Worm (Caenorhabditis elegans) whole organism, late embryonic: Measurements from ENCODE around the gene C37E2.10.

Experiments
- C08G9.2 ChIP-seq: sonication (generic microtip); optimal IDR thresholded peaks from 2 replicates; lab custom pipeline; 2016; ENCODE audit warnings: mild to moderate bottlenecking, missing genetic modification characterization, moderate library complexity, missing compliant biosample characterization
- K02D7.2 ChIP-seq: sonication (generic microtip); optimal IDR thresholded peaks from 2 replicates; lab custom pipeline; 2017; ENCODE audit warnings: mild to moderate bottlenecking, missing genetic modification characterization, missing compliant biosample characterization
- K09A11.1 ChIP-seq: sonication (generic microtip); optimal IDR thresholded peaks from 2 replicates; lab custom pipeline; 2017; ENCODE audit warnings: antibody characterized with exemption, mild to moderate bottlenecking, missing genetic modification characterization, missing compliant biosample characterization; ENCODE audit not compliant: insufficient read depth
- T23F11.4 ChIP-seq: fragments of 200-800 bp; sonication (Bioruptor generic); optimal IDR thresholded peaks from 2 replicates; lab custom pipeline; 2018; ENCODE audit warnings: mild to moderate bottlenecking, missing genetic modification characterization, missing compliant biosample characterization
- Y22D7AL.16 ChIP-seq: sonication (generic microtip); optimal IDR thresholded peaks from 2 replicates; lab custom pipeline; 2016; ENCODE audit warnings: missing genetic modification characterization, missing compliant biosample characterization
- ceh-14 ChIP-seq: sonication (generic microtip); optimal IDR thresholded peaks from 2 replicates; lab custom pipeline; 2016; ENCODE audit warnings: missing genotype, missing genetic modification characterization, missing compliant biosample characterization
- ceh-18 ChIP-seq: sonication (generic microtip); optimal IDR thresholded peaks from 2 replicates; lab custom pipeline; 2016; ENCODE audit warnings: missing genetic modification characterization, missing compliant biosample characterization
- ceh-19 ChIP-seq: fragments of 200-800 bp; sonication (Bioruptor generic); optimal IDR thresholded peaks from 2 replicates; lab custom pipeline; 2018; ENCODE audit warnings: mild to moderate bottlenecking, missing genetic modification characterization, missing compliant biosample characterization
- ceh-2 ChIP-seq: sonication (generic microtip); optimal IDR thresholded peaks from 2 replicates; lab custom pipeline; 2016; ENCODE audit warnings: missing genotype, missing genetic modification characterization, missing compliant biosample characterization
- ceh-22 ChIP-seq: sonication (generic microtip); optimal IDR thresholded peaks from 2 replicates; lab custom pipeline; 2017; ENCODE audit warnings: missing biosample characterization, missing genetic modification characterization
- ceh-24 ChIP-seq: sonication (generic microtip); optimal IDR thresholded peaks from 2 replicates; lab custom pipeline; 2016; ENCODE audit warnings: mild to moderate bottlenecking, missing genetic modification characterization, missing compliant biosample characterization
- ceh-30 ChIP-seq: fragments of 150-350 bp; optimal IDR thresholded peaks from 2 replicates; lab custom pipeline; 2014; ENCODE audit warnings: missing biosample characterization, missing genetic modification characterization
- ceh-31 ChIP-seq: sonication (generic microtip); optimal IDR thresholded peaks from 2 replicates; lab custom pipeline; 2016; ENCODE audit warnings: missing genetic modification characterization, missing compliant biosample characterization
- ceh-34 ChIP-seq: sonication (generic microtip); optimal IDR thresholded peaks from 2 replicates; lab custom pipeline; 2016; ENCODE audit warnings: mild to moderate bottlenecking, missing genetic modification characterization, missing compliant biosample characterization
- ceh-48 ChIP-seq: sonication (generic microtip); optimal IDR thresholded peaks from 2 replicates; lab custom pipeline; 2016; ENCODE audit warnings: missing genetic modification characterization, inconsistent platforms, missing compliant biosample characterization
- ceh-6 ChIP-seq: fragments of 200-800 bp; sonication (Bioruptor generic); optimal IDR thresholded peaks from 2 replicates; lab custom pipeline; 2018; ENCODE audit warnings: mild to moderate bottlenecking, missing genetic modification characterization, missing compliant biosample characterization
- ceh-9 ChIP-seq: sonication (generic microtip); optimal IDR thresholded peaks from 2 replicates; lab custom pipeline; 2016; ENCODE audit warnings: mild to moderate bottlenecking, missing genetic modification characterization, inconsistent platforms, missing compliant biosample characterization
- dve-1 ChIP-seq: sonication (generic microtip); optimal IDR thresholded peaks from 2 replicates; lab custom pipeline; 2017; ENCODE audit warnings: antibody characterized with exemption, mild to moderate bottlenecking, missing genetic modification characterization, missing compliant biosample characterization
- elt-4 ChIP-seq: sonication (generic microtip); optimal IDR thresholded peaks from 2 replicates; lab custom pipeline; 2016; ENCODE audit warnings: missing genetic modification characterization, missing compliant biosample characterization
- fax-1 ChIP-seq: sonication (generic microtip); optimal IDR thresholded peaks from 2 replicates; lab custom pipeline; 2016; ENCODE audit warnings: missing genotype, missing genetic modification characterization, missing compliant biosample characterization
- fkh-10 ChIP-seq: fragments of 150-350 bp; optimal IDR thresholded peaks from 2 replicates; lab custom pipeline; 2014; ENCODE audit warnings: missing biosample characterization, missing genetic modification reagents, missing genetic modification characterization
- fkh-6 ChIP-seq: sonication (generic microtip); optimal IDR thresholded peaks from 2 replicates; lab custom pipeline; 2016; ENCODE audit warnings: missing genetic modification characterization, missing compliant biosample characterization
- gmeb-2 ChIP-seq: sonication (generic microtip); optimal IDR thresholded peaks from 2 replicates; lab custom pipeline; 2016; ENCODE audit warnings: missing genetic modification characterization, inconsistent platforms, missing compliant biosample characterization
- hlh-30 ChIP-seq: sonication (generic microtip); optimal IDR thresholded peaks from 2 replicates; lab custom pipeline; 2017; ENCODE audit warnings: antibody characterized with exemption, missing genetic modification characterization, missing compliant biosample characterization; ENCODE audit not compliant: insufficient read depth
- hlh-6 ChIP-seq: sonication (generic microtip); optimal IDR thresholded peaks from 2 replicates; lab custom pipeline; 2016; ENCODE audit warnings: missing genotype, missing genetic modification characterization, missing compliant biosample characterization
- lim-6 ChIP-seq: sonication (generic microtip); optimal IDR thresholded peaks from 2 replicates; lab custom pipeline; 2016; ENCODE audit warnings: missing genetic modification characterization, missing compliant biosample characterization
- lin-11 ChIP-seq: fragments of 200-800 bp; sonication (Bioruptor generic); optimal IDR thresholded peaks from 2 replicates; lab custom pipeline; 2018; ENCODE audit warnings: mild to moderate bottlenecking, missing genetic modification characterization, missing compliant biosample characterization
- madf-2 ChIP-seq: sonication (generic microtip); optimal IDR thresholded peaks from 2 replicates; lab custom pipeline; 2017; ENCODE audit warnings: missing genetic modification characterization, missing compliant biosample characterization
- nfya-1 ChIP-seq: sonication (generic microtip); optimal IDR thresholded peaks from 2 replicates; lab custom pipeline; 2017; ENCODE audit warnings: missing genetic modification characterization, mild to moderate bottlenecking, missing compliant biosample characterization, antibody characterized with exemption, moderate library complexity
- npax-4 ChIP-seq: sonication (generic microtip); optimal IDR thresholded peaks from 2 replicates; lab custom pipeline; 2016; ENCODE audit warnings: missing genetic modification characterization, missing compliant biosample characterization
- odd-2 ChIP-seq: sonication (generic microtip); optimal IDR thresholded peaks from 2 replicates; lab custom pipeline; 2017; ENCODE audit warnings: antibody characterized with exemption, mild to moderate bottlenecking, missing genetic modification characterization, missing compliant biosample characterization
- pag-3 ChIP-seq: sonication (generic microtip); optimal IDR thresholded peaks from 2 replicates; lab custom pipeline; 2016; ENCODE audit warnings: missing compliant biosample characterization, missing genetic modification characterization, borderline replicate concordance
- pat-9 ChIP-seq: fragments of 200-800 bp; sonication (Bioruptor generic); optimal IDR thresholded peaks from 2 replicates; lab custom pipeline; 2018; ENCODE audit warnings: mild to moderate bottlenecking, missing genetic modification characterization, moderate library complexity, missing compliant biosample characterization
- pha-4 ChIP-seq: fragments of 150-350 bp; optimal IDR thresholded peaks from 2 replicates; lab custom pipeline; 2018; ENCODE audit warnings: missing biosample characterization, missing genetic modification reagents, missing genetic modification characterization
- ref-2 ChIP-seq: sonication (generic microtip); optimal IDR thresholded peaks from 2 replicates; lab custom pipeline; 2016; ENCODE audit warnings: missing genetic modification characterization, missing compliant biosample characterization
- sdc-2 ChIP-seq: sonication (generic microtip); optimal IDR thresholded peaks from 2 replicates; lab custom pipeline; 2016; ENCODE audit warnings: missing genotype, missing genetic modification characterization, missing compliant biosample characterization
- tbx-2 ChIP-seq: sonication (generic microtip); optimal IDR thresholded peaks from 2 replicates; lab custom pipeline; 2016; ENCODE audit warnings: missing genetic modification characterization, missing compliant biosample characterization
- ttx-3 ChIP-seq: sonication (generic microtip); optimal IDR thresholded peaks from 2 replicates; lab custom pipeline; 2016; ENCODE audit warnings: missing genetic modification reagents, missing genetic modification characterization, missing compliant biosample characterization
- zip-5 ChIP-seq: sonication (generic microtip); optimal IDR thresholded peaks from 2 replicates; lab custom pipeline; 2016; ENCODE audit warnings: missing genetic modification characterization, missing compliant biosample characterization
- ztf-16 ChIP-seq: sonication (generic microtip); optimal IDR thresholded peaks from 2 replicates; lab custom pipeline; 2017; ENCODE audit warnings: missing genetic modification characterization, missing compliant biosample characterization

Gene C37E2.10

DNA sequence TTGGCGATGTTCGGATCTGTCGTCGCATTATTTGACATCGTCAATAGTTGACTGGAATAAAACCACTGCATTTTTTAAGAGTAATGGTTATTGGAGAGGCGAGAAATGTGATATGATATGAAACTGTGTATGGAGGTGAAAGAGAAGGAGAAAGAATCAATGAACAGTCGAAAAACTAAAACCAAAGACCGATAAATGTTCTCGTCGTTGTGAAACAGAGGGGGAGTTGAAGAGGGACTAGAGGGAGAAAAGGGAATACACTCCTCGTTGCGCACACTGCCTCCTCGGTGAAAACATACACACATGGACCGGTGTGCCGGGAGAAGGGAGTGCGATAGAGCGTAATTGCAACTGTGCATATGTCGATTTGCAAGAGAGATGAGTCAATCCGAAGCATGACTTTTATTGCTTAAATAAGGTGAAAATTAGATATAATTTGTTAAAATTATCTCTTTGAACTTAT, 9.2 kb upstream of the C37E2.10 start, which contains the start of gene sym-4 (continued):
- TF ChIP-seq fkh-6 (tag; lab: Kevin White, UChicago): no peak
- TF ChIP-seq ceh-6: peak; percentile 35
- TF ChIP-seq hlh-6 (tag; lab: Kevin White, UChicago): no peak

DNA sequence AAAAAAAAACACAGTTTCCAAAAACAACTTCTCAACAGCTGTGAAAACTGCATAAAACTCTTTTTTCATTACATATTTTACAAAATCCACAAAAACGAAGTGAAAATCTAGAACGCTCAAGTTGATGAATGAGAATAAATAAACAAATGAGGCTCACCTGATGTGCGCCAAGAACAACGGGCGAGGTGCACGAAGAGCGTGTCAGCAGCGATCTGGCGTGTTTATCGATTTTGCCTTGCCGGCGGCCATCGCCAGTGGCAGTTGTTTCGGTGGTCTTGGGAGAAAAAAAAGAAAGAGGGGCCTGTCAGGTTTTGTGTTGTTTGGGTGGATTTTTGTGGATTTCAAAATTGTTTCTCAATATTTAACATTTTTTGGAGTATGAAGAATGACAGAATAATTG, 4.9 kb upstream of the C37E2.10 start, which contains the start of gene idhb-1:
idhb-1 (minus strand) TSS at position 214 of the 400 bp plus-strand sequence.
- peak; percentile 54 for TF ChIP-seq sdc-2
- peak; percentile 46 for TF ChIP-seq ceh-18 (tag; lab: Kevin White, UChicago)
- TF ChIP-seq K02D7.2: no peak
- no peak for TF ChIP-seq zip-5 (tag; lab: Kevin White, UChicago)
- peak; percentile 67 for TF ChIP-seq nfya-1 (tag; lab: Kevin White, UChicago)
- peak; percentile 83 for TF ChIP-seq ceh-48 (tag; lab: Kevin White, UChicago)
- no peak for TF ChIP-seq lin-11 (tag; lab: Kevin White, UChicago)
- TF ChIP-seq ceh-34 (tag; lab: Kevin White, UChicago): peak; percentile 39
- no peak for TF ChIP-seq pag-3 (tag; lab: Kevin White, UChicago)
- peak; percentile 39 for TF ChIP-seq dve-1
- TF ChIP-seq pat-9 (tag; lab: Kevin White, UChicago): no peak
- peak; percentile 50 for TF ChIP-seq ceh-31 (tag; lab: Kevin White, UChicago)
- no peak for TF ChIP-seq ttx-3 (tag; lab: Kevin White, UChicago)
- peak; percentile 54 for TF ChIP-seq tbx-2 (tag; lab: Kevin White, UChicago)
- TF ChIP-seq hlh-30 (tag; lab: Kevin White, UChicago): peak; percentile 37
- TF ChIP-seq ceh-2 (tag; lab: Kevin White, UChicago): no peak

DNA sequence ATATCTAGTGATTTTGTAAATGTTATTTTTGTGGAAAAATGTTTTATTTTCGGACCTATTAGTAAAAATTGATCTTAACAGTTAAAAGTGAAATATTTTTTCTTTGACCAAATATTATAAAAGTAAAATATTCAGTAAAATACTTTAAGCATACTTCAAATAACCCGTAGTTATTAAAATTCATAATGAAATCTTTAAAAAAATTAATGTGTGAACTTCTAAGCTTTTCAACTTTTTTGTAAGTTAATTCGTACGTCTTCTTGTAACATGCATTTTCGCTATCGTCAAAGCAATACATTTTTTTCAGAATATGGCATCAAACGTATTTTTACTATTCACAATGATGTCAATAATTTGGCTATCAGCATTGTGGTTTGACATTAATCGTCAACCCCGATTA, 3.0 kb upstream of the C37E2.10 start, which contains the start of gene C37E2.2:
C37E2.2 (plus strand) TSS at position 301 of the 400 bp plus-strand sequence.
- TF ChIP-seq dve-1 (no peak), K09A11.1 (no peak), gmeb-2 (tag; lab: Kevin White, UChicago) (no peak), fkh-10 (no peak), Y22D7AL.16 (tag; lab: Kevin White, UChicago) (no peak), ztf-16 (tag; lab: Kevin White, UChicago) (no peak), ceh-19 (GFP tag; lab: Kevin White, UChicago) (no peak), npax-4 (tag; lab: Kevin White, UChicago) (no peak), fkh-6 (tag; lab: Kevin White, UChicago) (no peak), fax-1 (tag; lab: Kevin White, UChicago) (no peak), ceh-22 (tag; lab: Kevin White, UChicago) (no peak), tbx-2 (tag; lab: Kevin White, UChicago) (no peak), lin-11 (tag; lab: Kevin White, UChicago) (no peak), T23F11.4 (GFP tag; lab: Kevin White, UChicago) (no peak), K02D7.2 (no peak), ceh-48 (tag; lab: Kevin White, UChicago) (no peak)

DNA sequence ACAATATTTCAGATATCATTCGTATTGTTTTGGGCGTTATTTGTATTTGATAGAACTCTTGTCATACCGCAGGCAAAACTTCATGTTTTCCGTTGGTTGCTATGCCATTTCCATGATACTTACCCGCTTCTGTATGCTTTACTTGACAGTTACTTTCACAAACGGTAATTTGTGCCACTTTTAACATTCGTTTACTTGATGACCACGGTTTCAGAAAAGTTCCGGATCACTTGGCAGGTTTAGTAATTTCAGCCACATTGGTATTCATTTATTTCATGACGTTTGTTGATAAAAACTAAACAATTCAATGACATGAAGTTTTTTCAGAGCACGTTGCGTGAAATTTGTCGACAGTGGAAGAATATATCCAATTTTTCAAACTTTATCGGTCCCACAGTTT, 700 bp downstream of the C37E2.10 start:
- TF ChIP-seq fkh-10 (no peak), ceh-24 (tag; lab: Kevin White, UChicago) (no peak), madf-2 (tag; lab: Kevin White, UChicago) (no peak), C08G9.2 (no peak), hlh-30 (tag; lab: Kevin White, UChicago) (no peak), Y22D7AL.16 (tag; lab: Kevin White, UChicago) (no peak), ceh-30 (tag; lab: Kevin White, UChicago) (no peak), lim-6 (no peak), ceh-14 (tag; lab: Kevin White, UChicago) (no peak), tbx-2 (tag; lab: Kevin White, UChicago) (no peak), ref-2 (tag; lab: Kevin White, UChicago) (no peak), elt-4 (tag; lab: Kevin White, UChicago) (no peak), pha-4 (no peak), pag-3 (tag; lab: Kevin White, UChicago) (no peak), ceh-22 (tag; lab: Kevin White, UChicago) (no peak), fax-1 (tag; lab: Kevin White, UChicago) (no peak), odd-2 (tag; lab: Kevin White, UChicago) (no peak), ceh-9 (tag; lab: Kevin White, UChicago) (no peak)
